Worm (Caenorhabditis elegans) whole organism, L4/young adult: Measurements from ENCODE around the gene col-153.

ENCODE experiments used
- W03F9.2 ChIP-seq: fragments of 150-350 bp; optimal IDR thresholded peaks from 2 replicates; lab custom pipeline; 2014; ENCODE audit warnings: missing biosample characterization, missing genetic modification characterization
- him-1 ChIP-seq: sonication (generic microtip); optimal IDR thresholded peaks from 2 replicates; lab custom pipeline; 2016; ENCODE audit warnings: missing genotype, missing genetic modification reagents, missing genetic modification characterization, missing compliant biosample characterization

ce11 chrV:10929511-10929910 lies 20.1 kb upstream of the col-153 start, which contains the start of gene F58B4.3:
- TF ChIP-seq W03F9.2, result no peak
- TF ChIP-seq him-1 (tag; lab: Kevin White, UChicago), result no peak
